Worm (Caenorhabditis elegans): ENCODE data around the gene F13H10.8.
A peak's percentile ranks its signal among the peaks of the same experiment; 100 is the strongest.

DNA sequence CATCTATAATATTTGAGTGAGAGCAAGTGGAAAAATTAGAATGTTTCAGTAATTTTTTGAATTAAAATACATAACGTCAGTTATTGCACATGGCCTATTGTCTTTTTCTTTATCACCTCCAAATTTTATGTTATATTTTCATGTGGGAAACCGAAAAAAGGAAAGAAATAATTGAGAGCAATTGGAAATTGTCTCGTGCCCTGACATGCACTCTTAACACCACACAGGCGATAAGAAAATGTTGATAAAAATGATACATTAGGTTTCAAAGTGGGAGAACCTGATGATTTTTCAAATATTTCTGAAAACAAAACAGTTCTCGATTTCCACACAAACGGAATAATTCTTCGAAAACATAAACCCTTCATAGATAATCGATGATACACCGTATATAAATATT lies 4.4 kb upstream of the F13H10.8 start, which contains the start of gene F13H10.3:
- TF ChIP-seq mml-1 (tag; optimal IDR thresholded peaks at IDR 0.05) = no peak
- peak; percentile 66 for TF ChIP-seq pqm-1 (tag; optimal IDR thresholded peaks at IDR 0.05)
- no peak for TF ChIP-seq ZK546.5 (tag; optimal IDR thresholded peaks at IDR 0.05)
- TF ChIP-seq elt-3 (tag; optimal IDR thresholded peaks at IDR 0.05) = no peak
- TF ChIP-seq elt-2 (tag; optimal IDR thresholded peaks at IDR 0.05) = peak; percentile 86
- TF ChIP-seq nhr-12 (tag; optimal IDR thresholded peaks at IDR 0.05) = no peak
- no peak for TF ChIP-seq ztf-4 (tag; optimal IDR thresholded peaks at IDR 0.05)
- TF ChIP-seq nhr-237 (tag; optimal IDR thresholded peaks at IDR 0.05) = no peak
